Worm (Caenorhabditis elegans) whole organism, L4 larva: ENCODE measurements around the gene R144.3.
"Not testable (repeated sequence)": the region's sequence is repeated elsewhere in the genome, so short reads cannot be mapped to it uniquely, and the experiment has no call there.

Source experiments
- F10B5.3 ChIP-seq: sonication (generic microtip); optimal IDR thresholded peaks from 2 replicates; lab custom pipeline; 2016; ENCODE audit warnings: mild to moderate bottlenecking, missing genetic modification characterization, missing compliant biosample characterization
- F26F4.8 ChIP-seq: fragments of 200-800 bp; sonication (Bioruptor generic); conservative IDR thresholded peaks from 2 replicates; pipeline ENCODE4 v1.3.6; 2022; ENCODE audit warnings: missing genetic modification characterization, missing compliant biosample characterization
- F49E8.2 ChIP-seq: sonication (generic microtip); optimal IDR thresholded peaks from 2 replicates; lab custom pipeline; 2016; ENCODE audit warnings: missing compliant biosample characterization, mild to moderate bottlenecking, missing genetic modification characterization, borderline replicate concordance
- R02D3.7 ChIP-seq: fragments of 150-350 bp; sonication (generic microtip); optimal IDR thresholded peaks from 3 replicates; lab custom pipeline; 2014; ENCODE audit warnings: missing biosample characterization, missing genetic modification characterization
- T26A8.4 ChIP-seq: fragments of 200-800 bp; sonication (Bioruptor generic); IDR thresholded peaks from 2 replicates; pipeline ENCODE4 v1.3.6; 2022; ENCODE audit warnings: missing genetic modification characterization, missing compliant biosample characterization
- Y105C5A.15 ChIP-seq: fragments of 200-800 bp; sonication (Bioruptor generic); IDR thresholded peaks from 2 replicates; pipeline ENCODE4 v1.3.6; 2022; ENCODE audit warnings: missing genetic modification characterization, missing compliant biosample characterization
- Y48G9A.11 ChIP-seq: fragments of 200-800 bp; sonication (Bioruptor generic); IDR thresholded peaks from 2 replicates; pipeline ENCODE4 v1.3.6; 2022; ENCODE audit warnings: missing genetic modification reagents, missing genetic modification characterization, missing compliant biosample characterization
- aha-1 ChIP-seq: fragments of 150-350 bp; peaks from one replicate; lab custom pipeline; 2014; ENCODE audit warnings: missing biosample characterization, missing genetic modification characterization
- ama-1 ChIP-seq: fragments of 150-350 bp; optimal IDR thresholded peaks from 2 replicates; lab custom pipeline; 2014; ENCODE audit warnings: inconsistent platforms, mixed read lengths
- arid-1 ChIP-seq: fragments of 200-800 bp; sonication (Bioruptor generic); conservative IDR thresholded peaks from 2 replicates; pipeline ENCODE4 v1.3.6; 2022; ENCODE audit warnings: missing genetic modification reagents, missing genetic modification characterization, missing compliant biosample characterization
- attf-4 ChIP-seq: sonication (generic microtip); optimal IDR thresholded peaks from 3 replicates; lab custom pipeline; 2017; ENCODE audit warnings: missing biosample characterization, missing genetic modification characterization
- ceh-82 ChIP-seq: sonication (generic microtip); optimal IDR thresholded peaks from 2 replicates; lab custom pipeline; 2017; ENCODE audit warnings: missing biosample characterization, missing genetic modification characterization
- ces-1 ChIP-seq: fragments of 150-350 bp; sonication (generic microtip); optimal IDR thresholded peaks from 4 replicates; lab custom pipeline; 2014; ENCODE audit warnings: missing biosample characterization, missing genetic modification reagents, missing genetic modification characterization
- dmd-6 ChIP-seq: fragments of 200-800 bp; sonication (Bioruptor generic); IDR thresholded peaks from 2 replicates; pipeline ENCODE4 v1.3.6; 2022; ENCODE audit warnings: missing genetic modification reagents, missing genetic modification characterization, missing compliant biosample characterization
- dpl-1 ChIP-seq: fragments of 150-350 bp; optimal IDR thresholded peaks from 2 replicates; lab custom pipeline; 2014; ENCODE audit warnings: missing biosample characterization, missing genetic modification reagents, missing genetic modification characterization
- hif-1 ChIP-seq, 2 experiments: sonication (generic microtip); optimal IDR thresholded peaks; 2 replicates each; lab custom pipeline; 2016 to 2017; ENCODE audit warnings: missing compliant biosample characterization in 2 of 2, missing genetic modification characterization in 2 of 2, missing genetic modification reagents in 2 of 2, missing genotype in 2 of 2, mild to moderate bottlenecking in 1 of 2
- lin-1 ChIP-seq: fragments of 200-800 bp; sonication (Bioruptor generic); IDR thresholded peaks from 2 replicates; pipeline ENCODE4 v1.3.6; 2022; ENCODE audit warnings: missing genetic modification reagents, missing genetic modification characterization, missing compliant biosample characterization
- lin-13 ChIP-seq: fragments of 150-350 bp; optimal IDR thresholded peaks from 2 replicates; lab custom pipeline; 2014; ENCODE audit warnings: missing biosample characterization, missing genetic modification reagents, missing genetic modification characterization
- lsy-2 ChIP-seq, 2 experiments: fragments of 150-350 bp in 1 of 2; sonication (generic microtip) in 1 of 2; optimal IDR thresholded peaks; 2 replicates each; lab custom pipeline; 2014 to 2017; ENCODE audit warnings: missing biosample characterization in 2 of 2, missing genetic modification characterization in 2 of 2
- madf-5 ChIP-seq, 2 experiments: fragments of 200-800 bp; sonication (Bioruptor generic); IDR thresholded peaks; 2 replicates each; pipeline ENCODE4 v1.3.6; 2022; ENCODE audit warnings: missing compliant biosample characterization in 2 of 2, missing genetic modification characterization in 2 of 2
- mes-2 ChIP-seq: sonication (generic microtip); optimal IDR thresholded peaks from 2 replicates; lab custom pipeline; 2016; ENCODE audit warnings: missing genotype, mild to moderate bottlenecking, missing genetic modification characterization, missing compliant biosample characterization; ENCODE audit not compliant: poor library complexity, severe bottlenecking
- mxl-3 ChIP-seq: fragments of 200-800 bp; sonication (Bioruptor generic); optimal IDR thresholded peaks from 2 replicates; lab custom pipeline; 2018; ENCODE audit warnings: mild to moderate bottlenecking, missing genetic modification characterization, missing compliant biosample characterization
- nhr-102 ChIP-seq: sonication (generic microtip); optimal IDR thresholded peaks from 2 replicates; lab custom pipeline; 2016; ENCODE audit warnings: mild to moderate bottlenecking, missing genetic modification characterization, moderate library complexity, missing compliant biosample characterization
- nhr-11 ChIP-seq: fragments of 150-350 bp; optimal IDR thresholded peaks from 2 replicates; lab custom pipeline; 2014; ENCODE audit warnings: missing biosample characterization, missing genetic modification characterization
- nhr-42 ChIP-seq: fragments of 200-800 bp; sonication (Bioruptor generic); IDR thresholded peaks from 2 replicates; pipeline ENCODE4 v1.3.6; 2022; ENCODE audit warnings: missing genetic modification characterization, missing compliant biosample characterization
- nhr-6 ChIP-seq: fragments of 150-350 bp; optimal IDR thresholded peaks from 2 replicates; lab custom pipeline; 2014; ENCODE audit warnings: missing biosample characterization, missing genetic modification characterization
- pqm-1 ChIP-seq: sonication (generic microtip); optimal IDR thresholded peaks from 2 replicates; lab custom pipeline; 2017; ENCODE audit warnings: missing biosample characterization, missing genetic modification characterization
- rbr-2 ChIP-seq: sonication (generic microtip); optimal IDR thresholded peaks from 2 replicates; lab custom pipeline; 2016; ENCODE audit warnings: missing genotype, missing genetic modification characterization, missing compliant biosample characterization
- spr-1 ChIP-seq: sonication (generic microtip); optimal IDR thresholded peaks from 2 replicates; lab custom pipeline; 2016; ENCODE audit warnings: mild to moderate bottlenecking, missing genetic modification characterization, missing compliant biosample characterization
- tag-97 ChIP-seq: fragments of 200-800 bp; sonication (Bioruptor generic); IDR thresholded peaks from 2 replicates; pipeline ENCODE4 v1.3.6; 2022; ENCODE audit warnings: missing genetic modification characterization, missing compliant biosample characterization
- tra-1 ChIP-seq: fragments of 200-800 bp; sonication (Bioruptor generic); IDR thresholded peaks from 2 replicates; pipeline ENCODE4 v1.3.6; 2022; ENCODE audit warnings: missing genetic modification reagents, missing genetic modification characterization, missing compliant biosample characterization
- unc-130 ChIP-seq: sonication (generic microtip); optimal IDR thresholded peaks from 2 replicates; lab custom pipeline; 2016; ENCODE audit warnings: missing genetic modification reagents, missing genetic modification characterization, missing compliant biosample characterization
- unc-62 ChIP-seq, 3 experiments: fragments of 150-350 bp in 1 of 3; sonication (generic microtip); optimal IDR thresholded peaks in 2 of 3; peaks in 1 of 3; 1 replicate in 1 of 3; 2 replicates in 2 of 3; lab custom pipeline; 2014 to 2017; ENCODE audit warnings: missing biosample characterization in 3 of 3, missing genetic modification characterization in 3 of 3, missing genetic modification reagents in 3 of 3, missing genotype in 1 of 3
- zag-1 ChIP-seq: fragments of 150-350 bp; optimal IDR thresholded peaks from 2 replicates; lab custom pipeline; 2014; ENCODE audit warnings: missing biosample characterization, missing genetic modification characterization
- zfp-2 ChIP-seq: sonication (generic microtip); optimal IDR thresholded peaks from 2 replicates; lab custom pipeline; 2016; ENCODE audit warnings: mild to moderate bottlenecking, missing genetic modification characterization, missing compliant biosample characterization

Gene R144.3

DNA sequence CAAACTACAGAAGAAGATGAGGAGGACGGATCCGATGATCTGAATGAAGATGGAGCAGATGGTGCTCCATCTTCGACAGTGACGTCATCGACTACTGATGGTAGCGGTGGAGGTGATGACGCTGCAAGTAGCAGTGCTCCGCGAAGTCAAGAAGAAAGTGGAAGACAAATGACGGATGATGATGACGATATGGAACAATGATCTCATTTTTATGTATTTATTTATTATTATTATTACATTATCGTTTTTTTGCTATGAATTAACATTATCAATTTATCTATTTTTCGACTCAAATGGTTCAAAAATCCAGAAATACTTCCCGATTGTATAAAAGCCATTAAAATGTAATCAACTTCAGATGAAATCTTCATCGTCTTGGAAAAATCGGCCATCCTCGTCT is at the start of gene R144.3:
Gene R144.3 (plus strand): TSS at position 301 of the 400 bp plus-strand sequence.
- TF ChIP-seq madf-5 (GFP tag; IDR thresholded peaks at IDR 0.05; lab: Robert Waterston, UW) (no peak), Y105C5A.15 (GFP tag; lab: Robert Waterston, UW) (no peak), aha-1 (tag; lab: Kevin White, UChicago) (no peak), R02D3.7 (no peak)

DNA sequence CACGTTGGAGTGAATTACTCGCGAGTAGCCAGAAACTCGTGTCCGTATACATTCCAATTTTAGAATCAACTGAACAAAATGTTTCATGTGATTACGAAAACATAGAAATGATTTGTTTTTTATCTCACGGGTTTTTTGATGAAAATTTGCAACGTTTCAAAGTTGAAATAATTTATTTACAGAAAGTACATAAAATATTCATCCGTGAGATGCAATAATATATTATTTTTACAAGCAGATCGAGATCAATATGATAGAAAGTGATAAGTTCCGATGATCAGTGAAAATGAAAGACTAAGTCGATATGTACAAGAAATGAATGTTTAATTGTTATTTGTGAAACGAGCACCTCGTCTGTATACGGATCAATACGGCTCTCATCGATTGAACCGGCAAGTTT is 41.4 kb upstream of the R144.3 start, which contains the start of gene C27F2.6:
Gene C27F2.6 (minus strand): TSS at position 101 of the 400 bp plus-strand sequence.
- not testable (repeated sequence) for TF ChIP-seq nhr-102 (tag; lab: Kevin White, UChicago); nhr-42; F26F4.8 (GFP tag; lab: Robert Waterston, UW)

DNA sequence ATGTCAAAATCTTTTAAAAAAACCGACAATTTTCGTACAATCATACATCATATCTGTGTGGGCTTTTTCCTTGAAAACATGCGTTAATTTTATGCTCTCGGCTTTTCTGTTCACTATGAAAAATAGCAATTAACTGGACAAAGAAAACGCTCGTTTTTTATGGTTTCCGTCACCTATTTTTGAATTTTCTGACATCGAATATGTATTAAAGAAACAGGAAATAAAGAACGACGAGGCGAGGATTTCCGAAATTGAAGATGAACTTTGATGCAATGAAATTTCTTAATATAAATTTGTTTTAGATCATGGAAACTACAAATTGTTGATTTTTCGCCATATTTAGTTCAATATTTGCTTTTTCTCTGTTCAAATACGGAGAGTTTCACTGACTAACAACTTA is 37.8 kb upstream of the R144.3 start:
- TF ChIP-seq ces-1 (GFP tag; lab: Kevin White, UChicago) (no peak), unc-62 (GFP tag; optimal IDR thresholded peaks at IDR 0.05 in 1 of 2; lab: Kevin White, UChicago) (peak in 1 of 2 experiments; percentile 92), unc-62 (tag; optimal IDR thresholded peaks at IDR 0.05; lab: Kevin White, UChicago) (no peak), mxl-3 (no peak)
- TF ChIP-seq, all 104 proteins: peak for 1

DNA sequence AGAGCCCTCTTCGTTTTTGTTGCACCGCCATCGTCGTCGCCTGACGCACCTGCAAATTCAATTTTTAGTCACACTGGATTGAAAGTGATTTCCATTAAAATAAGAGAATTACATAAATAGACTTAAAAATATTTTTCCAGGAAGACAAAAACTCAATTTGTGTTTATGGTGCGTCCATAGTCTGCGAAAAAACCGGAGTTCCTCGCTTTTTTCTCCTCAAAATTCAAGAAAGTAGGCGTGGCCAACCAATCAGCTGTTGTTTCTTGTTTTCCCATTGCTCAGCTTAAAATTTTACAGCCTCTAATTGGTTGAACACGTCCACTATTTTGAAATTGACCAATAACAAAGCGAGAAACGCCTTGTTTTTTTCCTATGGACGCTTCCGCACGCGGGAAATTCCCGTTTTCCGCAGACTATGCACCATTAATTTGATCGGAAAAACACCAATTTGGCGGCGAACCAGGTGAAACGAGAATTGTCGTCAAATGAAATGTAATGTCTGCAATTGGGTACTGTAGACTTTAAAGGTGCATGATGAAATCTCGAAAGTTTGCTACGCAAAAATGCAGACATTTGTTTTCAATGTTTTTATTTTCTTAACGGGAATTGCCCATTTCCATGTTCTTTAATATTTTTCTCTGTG is 37.2 kb upstream of the R144.3 start, which contains the start of gene C27F2.7:
Gene C27F2.7 (minus strand): TSS at position 51 of the 643 bp plus-strand sequence.
- TF ChIP-seq pqm-1 (tag; lab: Kevin White, UChicago) (no peak), Y105C5A.15 (GFP tag; lab: Robert Waterston, UW) (no peak), zfp-2 (tag; lab: Kevin White, UChicago) (no peak), attf-4 (tag; lab: Kevin White, UChicago) (no peak), Y48G9A.11 (GFP tag; lab: Robert Waterston, UW) (peak; percentile 35; the same call in 1 of the 2 replicates), lin-1 (no peak), lsy-2 (tag; optimal IDR thresholded peaks at IDR 0.05; lab: Kevin White, UChicago) (no peak), spr-1 (tag; lab: Kevin White, UChicago) (no peak), tag-97 (GFP tag; lab: Robert Waterston, UW) (no peak), zag-1 (tag; lab: Kevin White, UChicago) (no peak), F49E8.2 (peak; percentile 11), nhr-11 (no peak), unc-130 (peak; percentile 41), rbr-2 (no peak), T26A8.4 (no peak), dmd-6 (GFP tag; lab: Robert Waterston, UW) (no peak), nhr-6 (tag; lab: Kevin White, UChicago) (no peak), nhr-42 (no peak), arid-1 (no peak), tra-1 (no peak), ama-1 (no peak), F10B5.3 (tag; lab: Kevin White, UChicago) (no peak)
- TF ChIP-seq, all 104 proteins: peak for 3

DNA sequence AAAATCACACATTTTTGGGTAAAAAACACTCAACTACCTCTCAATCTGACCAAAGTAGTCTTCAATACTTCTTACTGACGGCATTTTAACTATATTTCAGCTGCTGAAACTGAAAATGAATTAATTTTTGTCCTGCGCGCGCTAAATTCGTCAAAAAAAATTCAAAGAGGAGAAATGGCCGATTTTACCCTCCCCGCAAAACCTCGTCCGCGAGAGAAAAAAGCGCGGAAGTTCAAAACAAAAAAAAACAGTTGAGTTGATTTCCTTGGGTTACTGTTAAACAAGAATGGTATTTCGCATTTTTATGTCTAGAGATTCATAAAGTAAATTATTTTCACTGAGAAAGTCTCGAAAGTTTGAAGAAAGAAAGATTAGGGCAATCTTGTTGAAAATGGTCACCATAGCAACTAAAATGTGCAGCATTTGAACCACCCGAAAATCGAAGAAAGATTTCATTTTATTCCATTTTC is 35.0 kb upstream of the R144.3 start, which contains the start of the genes C27F2.10 and wdr-60:
Gene C27F2.10 (minus strand): TSS at position 109 of the 470 bp plus-strand sequence.
Gene wdr-60 (plus strand): TSS at position 420 of the 470 bp plus-strand sequence.
- TF ChIP-seq ceh-82 (tag; lab: Kevin White, UChicago) (no peak), hif-1 (tag; optimal IDR thresholded peaks at IDR 0.05; lab: Kevin White, UChicago) (peak in 1 of 2 experiments; percentile 31), dpl-1 (peak; percentile 82), mes-2 (tag; lab: Kevin White, UChicago) (peak; percentile 92), lsy-2 (tag; optimal IDR thresholded peaks at IDR 0.05; lab: Kevin White, UChicago) (peak in 1 of 2 experiments; percentile 4), lin-13 (GFP tag; lab: Kevin White, UChicago) (no peak)
